Fruit fly (Drosophila melanogaster) whole organism, pupa: Measurements from ENCODE around the gene CG4730.

ENCODE experiments used
- CG10348 ChIP-seq: fragments of 200-800 bp; sonication (Bioruptor generic); IDR thresholded peaks from 2 replicates; pipeline ENCODE4 v1.3.6; 2022; ENCODE audit warnings: missing biosample characterization, missing genetic modification characterization
- CG12605 ChIP-seq: fragments of 200-800 bp; sonication (Bioruptor generic); IDR thresholded peaks from 2 replicates; pipeline ENCODE4 v1.3.6; 2022; ENCODE audit warnings: missing biosample characterization, missing genetic modification characterization
- CG13204 ChIP-seq: fragments of 200-800 bp; sonication (Bioruptor generic); optimal IDR thresholded peaks from 2 replicates; lab custom pipeline; 2018; ENCODE audit warnings: missing biosample characterization, mild to moderate bottlenecking, missing genetic modification characterization, moderate library complexity
- CG14655 ChIP-seq: fragments of 200-800 bp; sonication (Bioruptor generic); optimal IDR thresholded peaks from 3 replicates; lab custom pipeline; 2017; ENCODE audit warnings: mild to moderate bottlenecking, missing biosample characterization, missing genetic modification reagents, missing genetic modification characterization
- CG15710 ChIP-seq: fragments of 200-800 bp; sonication (Bioruptor generic); optimal IDR thresholded peaks from 2 replicates; lab custom pipeline; 2018; ENCODE audit warnings: missing biosample characterization, mild to moderate bottlenecking, missing genetic modification characterization, moderate library complexity
- CG17806 ChIP-seq: fragments of 200-800 bp; sonication (Bioruptor generic); optimal IDR thresholded peaks from 2 replicates; lab custom pipeline; 2018; ENCODE audit warnings: missing biosample characterization, mild to moderate bottlenecking, missing genetic modification characterization, moderate library complexity
- CG32121 ChIP-seq: fragments of 200-800 bp; sonication (Bioruptor generic); IDR thresholded peaks from 2 replicates; pipeline ENCODE4 v1.3.6; 2022; ENCODE audit warnings: missing biosample characterization, missing genetic modification characterization
- CG34367 ChIP-seq: fragments of 200-800 bp; sonication (Bioruptor generic); optimal IDR thresholded peaks from 2 replicates; lab custom pipeline; 2018; ENCODE audit warnings: missing biosample characterization, mild to moderate bottlenecking, missing genetic modification characterization
- CG4496 ChIP-seq: fragments of 200-800 bp; sonication (Bioruptor generic); IDR thresholded peaks from 3 replicates; pipeline ENCODE4 v1.3.6; 2022; ENCODE audit warnings: missing biosample characterization, missing genetic modification characterization
- CG8159 ChIP-seq: fragments of 200-800 bp; sonication (Bioruptor generic); optimal IDR thresholded peaks from 3 replicates; lab custom pipeline; 2018; ENCODE audit warnings: missing biosample characterization, mild to moderate bottlenecking, missing genetic modification characterization, moderate library complexity
- CG8301 ChIP-seq: fragments of 200-800 bp; sonication (Bioruptor generic); optimal IDR thresholded peaks from 2 replicates; lab custom pipeline; 2018; ENCODE audit warnings: missing biosample characterization, mild to moderate bottlenecking, missing genetic modification characterization
- CG9948 ChIP-seq: fragments of 200-800 bp; sonication (Bioruptor generic); optimal IDR thresholded peaks from 2 replicates; lab custom pipeline; 2018; ENCODE audit warnings: missing biosample characterization, mild to moderate bottlenecking, missing genetic modification characterization, moderate library complexity
- D1 ChIP-seq: fragments of 200-800 bp; sonication (Bioruptor generic); optimal IDR thresholded peaks from 2 replicates; lab custom pipeline; 2018; ENCODE audit warnings: missing biosample characterization, mild to moderate bottlenecking, missing genetic modification characterization, moderate library complexity
- EcR ChIP-seq: fragments of 200-800 bp; sonication (Bioruptor generic); optimal IDR thresholded peaks from 3 replicates; lab custom pipeline; 2019; ENCODE audit warnings: missing biosample characterization, missing genetic modification characterization, mild to moderate bottlenecking, moderate library complexity, missing genetic modification reagents
- Ets98B ChIP-seq: fragments of 200-800 bp; sonication (Bioruptor generic); IDR thresholded peaks from 2 replicates; pipeline ENCODE4 v1.3.6; 2022; ENCODE audit warnings: missing biosample characterization, missing genetic modification characterization
- Pif1A ChIP-seq: fragments of 200-800 bp; sonication (Bioruptor generic); optimal IDR thresholded peaks from 3 replicates; lab custom pipeline; 2016; ENCODE audit warnings: missing biosample characterization, missing genetic modification characterization
- Pif1B ChIP-seq: fragments of 200-800 bp; sonication (Bioruptor generic); optimal IDR thresholded peaks from 3 replicates; lab custom pipeline; 2016; ENCODE audit warnings: missing biosample characterization, missing genetic modification characterization
- Snoo ChIP-seq: fragments of 200-800 bp; sonication (Bioruptor generic); optimal IDR thresholded peaks from 3 replicates; lab custom pipeline; 2017; ENCODE audit warnings: missing biosample characterization, mild to moderate bottlenecking, missing genetic modification characterization, inconsistent platforms
- fd96Ca ChIP-seq: fragments of 200-800 bp; sonication (Bioruptor generic); IDR thresholded peaks from 3 replicates; pipeline ENCODE4 v1.3.6; 2022; ENCODE audit warnings: missing biosample characterization, missing genetic modification characterization
- gl ChIP-seq: fragments of 200-800 bp; sonication (Bioruptor generic); optimal IDR thresholded peaks from 2 replicates; lab custom pipeline; 2018; ENCODE audit warnings: missing biosample characterization, mild to moderate bottlenecking, missing genetic modification characterization
- rn ChIP-seq: fragments of 200-800 bp; sonication (Bioruptor generic); IDR thresholded peaks from 2 replicates; pipeline ENCODE4 v1.3.6; 2022; ENCODE audit warnings: missing biosample characterization, missing genetic modification characterization

The CG4730 gene

DNA sequence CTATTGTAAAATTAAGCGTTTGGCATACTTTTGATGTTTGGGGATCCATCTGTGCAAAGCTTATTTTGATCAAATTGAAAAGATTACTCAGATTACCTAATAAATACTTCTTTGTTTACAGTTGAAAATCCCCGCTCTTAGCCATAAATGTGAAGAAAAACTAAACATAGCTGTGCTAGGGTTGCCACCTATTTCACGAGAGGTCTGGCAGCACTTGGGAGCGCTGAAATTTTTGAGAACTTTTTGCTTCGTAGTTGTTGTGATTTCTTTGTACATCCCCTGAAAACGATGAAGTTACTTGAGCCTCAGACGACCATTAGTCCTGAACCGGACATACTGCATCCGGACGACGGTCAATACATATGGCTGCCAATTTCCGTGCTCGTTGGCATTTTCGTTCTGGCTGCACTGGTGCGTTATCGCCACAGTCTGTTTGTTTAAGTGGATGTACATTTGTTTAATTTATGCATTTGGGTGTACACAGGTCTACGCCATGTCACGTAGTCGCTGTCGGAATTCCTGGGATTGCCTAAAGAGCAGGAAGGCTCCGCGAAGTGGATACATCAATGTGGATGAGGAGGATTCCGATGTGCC lies at the start of gene CG4730, which contains the start of gene CG5039:
Gene CG4730 (minus strand): TSS at position 194 of the 594 bp plus-strand sequence.
Gene CG5039 (plus strand): TSS at position 195 of the 594 bp plus-strand sequence.
- TF ChIP-seq EcR (GFP tag; lab: Kevin White, UChicago) (no peak), gl (tag; lab: Kevin White, UChicago) (no peak), CG8159 (no peak)
- TF ChIP-seq, all 21 proteins: peak for 0

DNA sequence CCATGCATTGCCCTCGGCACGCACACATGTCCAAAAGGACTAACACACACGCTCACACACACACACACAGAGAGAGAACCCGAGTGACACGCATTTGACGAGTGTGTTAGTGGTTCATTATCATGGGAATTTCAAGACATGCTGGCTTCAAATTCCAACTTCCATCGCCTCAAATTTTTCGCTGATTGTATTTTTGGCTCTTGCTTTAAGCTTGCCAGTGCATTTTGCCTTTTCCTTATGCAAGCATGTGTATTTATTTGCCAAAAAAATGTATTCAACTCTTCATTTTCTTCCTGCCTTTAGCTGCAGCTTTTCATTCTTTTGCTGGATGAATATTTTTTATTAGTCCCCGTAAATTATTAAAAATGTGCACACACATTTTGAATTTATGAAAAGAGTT lies 45.3 kb upstream of the CG4730 start:
- TF ChIP-seq D1 (no peak), Ets98B (no peak), CG14655 (GFP tag; lab: Kevin White, UChicago) (no peak), rn (GFP tag; lab: Robert Waterston, UW) (no peak), CG15710 (tag; lab: Kevin White, UChicago) (no peak), Pif1B (GFP tag; lab: Kevin White, UChicago) (no peak), CG4496 (GFP tag; lab: Robert Waterston, UW) (no peak), CG34367 (tag; lab: Kevin White, UChicago) (no peak), EcR (GFP tag; lab: Kevin White, UChicago) (no peak), CG13204 (GFP tag; lab: Kevin White, UChicago) (no peak), CG10348 (GFP tag; lab: Robert Waterston, UW) (no peak), Snoo (tag; lab: Kevin White, UChicago) (no peak), CG12605 (GFP tag; lab: Robert Waterston, UW) (no peak), CG8159 (no peak), CG8301 (tag; lab: Kevin White, UChicago) (no peak), CG17806 (tag; lab: Kevin White, UChicago) (no peak), gl (tag; lab: Kevin White, UChicago) (no peak), CG9948 (no peak)

DNA sequence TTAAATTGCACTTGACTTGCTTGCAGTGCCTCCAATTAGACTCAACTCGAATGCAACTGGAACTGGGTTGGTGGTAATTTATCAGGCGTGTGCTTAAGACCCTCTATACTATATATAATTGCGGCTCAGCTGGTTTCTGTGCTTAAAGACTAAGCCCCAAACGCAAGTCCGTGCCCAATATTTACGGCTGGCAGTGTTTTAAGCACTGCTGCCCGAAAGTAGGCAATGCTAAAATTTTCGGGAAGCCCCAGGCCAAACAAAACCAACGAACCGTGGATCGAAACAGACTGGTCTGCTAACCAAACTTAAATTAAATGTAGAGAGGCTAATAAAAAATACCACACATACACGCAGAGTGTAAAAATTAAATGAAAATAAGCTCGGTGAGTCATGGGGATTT lies 42.5 kb upstream of the CG4730 start:
- peak; percentile 50; the same call in 1 of the 3 replicates for TF ChIP-seq CG4496 (GFP tag; lab: Robert Waterston, UW)
- no peak for TF ChIP-seq Pif1A (GFP tag; lab: Kevin White, UChicago)
- TF ChIP-seq, all 21 proteins: peak for 1

DNA sequence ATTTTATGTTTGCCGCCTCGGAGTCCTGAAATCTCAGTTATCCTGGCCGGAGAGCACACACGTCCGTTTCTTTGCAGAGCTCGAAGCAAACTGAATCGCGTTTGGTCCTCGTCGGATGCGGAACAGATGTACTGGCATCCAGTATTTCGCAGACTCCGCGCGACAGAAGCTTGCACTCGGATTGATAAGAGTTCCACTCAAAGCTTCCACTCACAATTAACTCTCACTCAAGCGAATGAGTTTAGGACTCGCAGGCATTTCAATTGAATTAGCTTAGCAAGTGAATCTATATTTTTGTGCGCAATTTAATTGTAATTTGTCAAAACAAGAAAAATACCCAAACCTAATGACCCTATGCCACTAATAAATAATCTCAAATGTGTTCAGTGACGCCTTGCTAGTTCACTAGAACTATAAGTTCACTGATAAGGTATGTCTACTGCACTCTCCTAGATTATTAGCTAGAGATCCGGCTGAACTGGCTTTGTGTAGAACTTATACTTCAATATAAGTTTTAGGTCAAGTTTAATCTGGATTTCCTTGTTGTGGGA lies 41.6 kb upstream of the CG4730 start:
- TF ChIP-seq D1 = no peak
- peak; percentile 17; the same call in 1 of the 3 replicates for TF ChIP-seq CG4496 (GFP tag; lab: Robert Waterston, UW)

DNA sequence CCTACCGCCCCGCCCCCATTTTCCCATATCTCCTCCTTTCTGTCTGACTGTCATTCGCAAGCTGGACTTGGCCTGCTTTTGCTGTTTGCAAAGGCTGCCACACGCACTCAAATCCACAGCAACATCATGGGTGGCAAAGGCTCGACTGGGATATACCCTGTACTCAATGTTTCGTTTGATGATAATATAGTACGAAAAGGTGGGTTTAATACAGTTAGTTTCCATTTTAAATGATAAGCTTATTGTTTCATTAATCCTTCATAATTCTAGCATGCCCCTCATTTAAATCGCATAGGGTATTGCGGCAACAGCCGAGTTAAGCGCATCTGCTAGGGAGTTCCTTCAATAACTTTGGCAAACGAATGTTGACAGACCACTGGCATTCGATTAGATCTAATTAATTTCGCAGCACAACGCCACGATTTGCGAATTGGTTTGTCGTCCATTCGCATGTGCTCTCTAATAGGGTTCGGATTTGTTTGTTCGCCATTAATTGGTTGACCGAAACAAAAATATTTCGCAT lies 15.7 kb upstream of the CG4730 start:
- no peak for TF ChIP-seq rn (GFP tag; lab: Robert Waterston, UW)

DNA sequence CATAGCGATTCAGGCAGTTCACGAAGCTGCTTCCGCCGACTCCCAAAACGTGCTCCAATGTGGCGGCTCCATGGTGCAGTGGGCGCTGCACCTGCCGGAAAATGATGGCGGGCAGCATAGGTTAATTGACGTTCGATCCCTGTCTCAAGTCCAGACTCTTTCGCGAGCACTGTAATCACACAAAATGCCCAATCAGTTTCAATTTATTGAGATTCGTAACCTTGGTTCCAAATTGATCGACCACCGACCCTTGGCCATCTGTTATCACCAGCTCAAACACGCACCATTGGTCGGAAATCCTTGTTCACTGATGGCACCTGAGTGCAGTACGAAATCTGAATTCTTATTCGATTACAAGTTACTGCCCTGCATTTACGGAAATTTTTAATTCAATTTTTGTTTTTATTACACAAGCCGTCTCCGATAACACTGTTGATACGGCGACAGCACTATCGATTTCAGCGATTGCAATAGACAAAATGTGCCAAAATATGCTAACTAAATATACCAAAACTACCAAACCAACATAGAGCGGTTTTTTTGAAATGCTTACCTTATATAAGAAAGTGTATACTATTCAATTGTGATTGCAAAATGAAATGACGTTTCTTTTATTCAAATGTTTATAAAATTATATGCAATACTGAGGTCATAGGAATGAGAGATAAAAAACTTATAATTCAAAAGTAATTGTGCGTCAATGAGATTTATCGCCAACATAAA lies 8.4 kb upstream of the CG4730 start, which contains the start of gene CLS:
Gene CLS (minus strand): TSS at position 673 of the 723 bp plus-strand sequence.
- TF ChIP-seq rn (GFP tag; lab: Robert Waterston, UW) (no peak), CG32121 (GFP tag; lab: Robert Waterston, UW) (no peak), EcR (GFP tag; lab: Kevin White, UChicago) (no peak), gl (tag; lab: Kevin White, UChicago) (no peak), CG17806 (tag; lab: Kevin White, UChicago) (no peak), CG13204 (GFP tag; lab: Kevin White, UChicago) (no peak), Pif1B (GFP tag; lab: Kevin White, UChicago) (no peak), CG8159 (no peak), CG4496 (GFP tag; lab: Robert Waterston, UW) (no peak), CG15710 (tag; lab: Kevin White, UChicago) (no peak)

DNA sequence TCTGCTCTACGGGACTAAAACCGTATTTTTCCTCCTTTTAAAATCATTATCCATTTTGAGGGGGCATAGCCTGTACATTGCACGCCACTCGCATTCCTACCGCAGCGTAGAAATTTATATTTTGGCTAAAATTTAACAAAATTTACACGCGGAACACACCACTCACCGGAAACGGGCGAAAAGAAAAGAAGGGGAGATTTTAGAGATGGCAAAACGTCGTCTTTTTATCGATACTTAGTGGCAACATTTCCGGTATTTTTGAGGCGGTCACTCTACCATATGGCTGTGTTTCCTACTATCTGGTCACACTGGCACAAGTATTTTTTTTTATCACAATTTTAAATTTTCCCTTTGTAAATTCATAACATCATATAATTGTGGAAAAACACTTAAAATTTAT lies 6.4 kb upstream of the CG4730 start, which contains the start of gene RpL27:
Gene RpL27 (minus strand): TSS at position 193 of the 400 bp plus-strand sequence.
- TF ChIP-seq CG8159 (peak; percentile 51), EcR (GFP tag; lab: Kevin White, UChicago) (no peak), CG34367 (tag; lab: Kevin White, UChicago) (peak; percentile 43), Ets98B (peak; percentile 53), CG14655 (GFP tag; lab: Kevin White, UChicago) (no peak), Snoo (tag; lab: Kevin White, UChicago) (peak; percentile 86), Pif1A (GFP tag; lab: Kevin White, UChicago) (peak; percentile 68), fd96Ca (GFP tag; lab: Robert Waterston, UW) (no peak; the same call in 2 of the 3 replicates), rn (GFP tag; lab: Robert Waterston, UW) (no peak), CG13204 (GFP tag; lab: Kevin White, UChicago) (no peak), CG9948 (no peak), CG32121 (GFP tag; lab: Robert Waterston, UW) (peak; percentile 56; the same call in 1 of the 2 replicates), CG8301 (tag; lab: Kevin White, UChicago) (no peak), gl (tag; lab: Kevin White, UChicago) (peak; percentile 57), CG17806 (tag; lab: Kevin White, UChicago) (peak; percentile 13), Pif1B (GFP tag; lab: Kevin White, UChicago) (peak; percentile 66), CG15710 (tag; lab: Kevin White, UChicago) (peak; percentile 51), CG12605 (GFP tag; lab: Robert Waterston, UW) (peak; percentile 54; the same call in 1 of the 2 replicates), D1 (no peak), CG4496 (GFP tag; lab: Robert Waterston, UW) (peak; percentile 56; the same call in 2 of the 3 replicates)
- TF ChIP-seq, all 21 proteins: peak for 12
